Worm (Caenorhabditis elegans): Measurements from ENCODE around the gene skpo-3.

Gene skpo-3

ce11 chrII:7200051-7200599 lies 45.6 kb upstream of the skpo-3 start, which contains the start of gene pcrg-1 (continued):
- TF ChIP-seq F55B11.4 (tag; optimal IDR thresholded peaks at IDR 0.05; ENCODE audit: borderline replicate concordance, insufficient read depth) (no peak), bed-1 (GFP tag; IDR thresholded peaks at IDR 0.05) (peak; percentile 80; the same call in 1 of the 2 replicates), T26A5.8 (tag; optimal IDR thresholded peaks at IDR 0.05) (peak; percentile 74), hsf-1 (GFP tag; IDR thresholded peaks at IDR 0.05) (peak; percentile 65), F49E8.2 (tag; optimal IDR thresholded peaks at IDR 0.05; ENCODE audit: insufficient read depth) (peak; percentile 76), ztf-25 (GFP tag; IDR thresholded peaks at IDR 0.05) (peak; percentile 80), F22D6.2 (tag; optimal IDR thresholded peaks at IDR 0.05) (peak; percentile 58), hmg-1.2 (GFP tag; IDR thresholded peaks at IDR 0.05) (peak; percentile 92), efl-1 (GFP tag; optimal IDR thresholded peaks at IDR 0.05) (no peak), mes-4 (tag; optimal IDR thresholded peaks at IDR 0.05) (peak; percentile 83), bed-2 (GFP tag; IDR thresholded peaks at IDR 0.05) (peak; percentile 75; the same call in 1 of the 2 replicates), repo-1 (tag; optimal IDR thresholded peaks at IDR 0.05) (peak; percentile 87), K12H6.12 (tag; optimal IDR thresholded peaks at IDR 0.05) (peak; percentile 78), ZK185.1 (tag; optimal IDR thresholded peaks at IDR 0.05; ENCODE audit: poor library complexity, severe bottlenecking) (peak; percentile 78), snpc-1.1 (tag; optimal IDR thresholded peaks at IDR 0.05; ENCODE audit: insufficient read depth) (peak; percentile 95), egl-18 (GFP tag; IDR thresholded peaks at IDR 0.05) (peak; percentile 64; the same call in 1 of the 2 replicates), unc-62 (GFP tag; optimal IDR thresholded peaks at IDR 0.05) (no peak), akir-1 (GFP tag; optimal IDR thresholded peaks at IDR 0.05) (peak; percentile 36), rcor-1 (GFP tag; IDR thresholded peaks at IDR 0.05) (peak; percentile 62), nhr-179 (tag; optimal IDR thresholded peaks at IDR 0.05) (no peak), unc-130 (GFP tag; optimal IDR thresholded peaks at IDR 0.05) (no peak), lin-26 (GFP tag; IDR thresholded peaks at IDR 0.05) (peak; percentile 95), hrde-1 (tag; optimal IDR thresholded peaks at IDR 0.05; ENCODE audit: borderline replicate concordance) (peak; percentile 30), lir-1 (GFP tag; conservative IDR thresholded peaks at IDR 0.05) (0 out of 2 replicates have a peak, but pooled peaks have one; percentile 40), F37B4.10 (GFP tag; IDR thresholded peaks at IDR 0.05) (no peak), ztf-26 (tag; optimal IDR thresholded peaks at IDR 0.05) (peak; percentile 71), madf-3 (GFP tag; IDR thresholded peaks at IDR 0.05) (peak; percentile 84), egl-44 (GFP tag; IDR thresholded peaks at IDR 0.05) (peak; percentile 80; the same call in 1 of the 2 replicates), F57A8.1 (GFP tag; optimal IDR thresholded peaks at IDR 0.05) (peak; percentile 55), hlh-12 (tag; optimal IDR thresholded peaks at IDR 0.05) (peak; percentile 11), ceh-58 (GFP tag; IDR thresholded peaks at IDR 0.05) (0 out of 2 replicates have a peak, but pooled peaks have one; percentile 7), F10E7.11 (tag; optimal IDR thresholded peaks at IDR 0.05) (peak; percentile 4), snpc-1.3 (tag; optimal IDR thresholded peaks at IDR 0.05; ENCODE audit: insufficient read depth) (peak; percentile 79), F23B12.7 (tag; optimal IDR thresholded peaks at IDR 0.05; ENCODE audit: insufficient read depth) (peak; percentile 26), cebp-2 (GFP tag; IDR thresholded peaks at IDR 0.05) (0 out of 2 replicates have a peak, but pooled peaks have one; percentile 30), tlf-1 (GFP tag; optimal IDR thresholded peaks at IDR 0.05) (peak; percentile 82), mcd-1 (GFP tag; IDR thresholded peaks at IDR 0.05) (peak; percentile 79; the same call in 1 of the 2 replicates), F39B2.1 (GFP tag; IDR thresholded peaks at IDR 0.05) (0 out of 2 replicates have a peak, but pooled peaks have one; percentile 11), let-526 (GFP tag; IDR thresholded peaks at IDR 0.05) (peak; percentile 54; the same call in 1 of the 2 replicates), madf-8 (GFP tag; conservative IDR thresholded peaks at IDR 0.05) (peak; percentile 53), rec-8 (tag; optimal IDR thresholded peaks at IDR 0.05) (peak in 1 of 2 experiments; percentile 15), ceh-40 (GFP tag; IDR thresholded peaks at IDR 0.05) (peak; percentile 86), B0261.1 (tag; optimal IDR thresholded peaks at IDR 0.05) (peak; percentile 73), lin-40 (tag; optimal IDR thresholded peaks at IDR 0.05) (peak; percentile 76), attf-6 (GFP tag; IDR thresholded peaks at IDR 0.05) (peak; percentile 88), aptf-2 (GFP tag; conservative IDR thresholded peaks at IDR 0.05) (0 out of 2 replicates have a peak, but pooled peaks have one; percentile 30)

Measured in whole organism, young adult.